Fruit fly (Drosophila melanogaster) whole organism, wandering third instar larva: ENCODE results near the gene Rab10.
A peak's percentile ranks its signal among the peaks of the same experiment; 100 is the strongest.

Experiments
- Abd-B ChIP-seq: fragments of >200 bp; optimal IDR thresholded peaks from 2 replicates; lab custom pipeline; 2017; ENCODE audit warnings: missing biosample characterization, missing genetic modification characterization
- CG32264 ChIP-seq: fragments of 200-800 bp; sonication (Bioruptor generic); optimal IDR thresholded peaks from 2 replicates; lab custom pipeline; 2016; ENCODE audit warnings: missing biosample characterization, missing genetic modification characterization
- CG9705 ChIP-seq: fragments of 200-800 bp; sonication (Bioruptor generic); optimal IDR thresholded peaks from 2 replicates; lab custom pipeline; 2018; ENCODE audit warnings: missing biosample characterization, mild to moderate bottlenecking, missing genetic modification characterization
- CrebA ChIP-seq: fragments of 200-800 bp; sonication (Bioruptor generic); optimal IDR thresholded peaks from 2 replicates; lab custom pipeline; 2016; ENCODE audit warnings: missing biosample characterization, mild to moderate bottlenecking, missing genetic modification characterization, borderline replicate concordance
- Dfd ChIP-seq: fragments of >200 bp; optimal IDR thresholded peaks from 2 replicates; lab custom pipeline; 2017; ENCODE audit warnings: missing biosample characterization, missing genetic modification characterization
- Dif ChIP-seq: fragments of 200-275, 200-300 bp; sonication (Bioruptor generic); optimal IDR thresholded peaks from 2 replicates; lab custom pipeline; 2018; ENCODE audit warnings: missing biosample characterization, missing genetic modification characterization; ENCODE audit not compliant: partially characterized antibody
- GATAd ChIP-seq: sonication (Bioruptor generic); optimal IDR thresholded peaks from 2 replicates; lab custom pipeline; 2016; ENCODE audit warnings: missing biosample characterization, missing genetic modification characterization
- HLH106 ChIP-seq: fragments of 200-800 bp; optimal IDR thresholded peaks from 3 replicates; lab custom pipeline; 2019; ENCODE audit warnings: missing biosample characterization, mild to moderate bottlenecking, missing genetic modification characterization, moderate library complexity
- Hnf4 ChIP-seq: fragments of 200-800 bp; sonication (Bioruptor generic); optimal IDR thresholded peaks from 2 replicates; lab custom pipeline; 2016; ENCODE audit warnings: missing biosample characterization, mild to moderate bottlenecking, missing genetic modification characterization
- Hr78 ChIP-seq: fragments of >200 bp; optimal IDR thresholded peaks from 2 replicates; lab custom pipeline; 2017; ENCODE audit warnings: missing biosample characterization, missing genetic modification characterization
- Hr83 ChIP-seq: fragments of 200-300 bp; sonication (Bioruptor generic); optimal IDR thresholded peaks from 2 replicates; lab custom pipeline; 2016; ENCODE audit warnings: missing biosample characterization, mild to moderate bottlenecking, missing genetic modification characterization, moderate library complexity; ENCODE audit not compliant: poor library complexity, severe bottlenecking
- Jra ChIP-seq: sonication (Bioruptor generic); optimal IDR thresholded peaks from 2 replicates; lab custom pipeline; 2016; ENCODE audit warnings: missing biosample characterization, missing genetic modification characterization
- Myc ChIP-seq: fragments of >200 bp; optimal IDR thresholded peaks from 2 replicates; lab custom pipeline; 2017
- N ChIP-seq: fragments of >200 bp; optimal IDR thresholded peaks from 2 replicates; lab custom pipeline; 2018; ENCODE audit warnings: missing biosample characterization, missing external identifiers, missing genetic modification characterization
- OdsH ChIP-seq: fragments of 200-800 bp; sonication (Bioruptor generic); optimal IDR thresholded peaks from 2 replicates; lab custom pipeline; 2016; ENCODE audit warnings: missing biosample characterization, mild to moderate bottlenecking, missing genetic modification characterization
- Rel ChIP-seq, 2 experiments: fragments of 200-800 bp; sonication (Bioruptor generic) in 1 of 2; optimal IDR thresholded peaks; 2 replicates in 1 of 2; 3 replicates in 1 of 2; lab custom pipeline; 2016 to 2019; ENCODE audit warnings: mild to moderate bottlenecking in 2 of 2, missing biosample characterization in 2 of 2, missing genetic modification characterization in 2 of 2, moderate library complexity in 1 of 2
- Sp1 ChIP-seq: fragments of 200-800 bp; sonication (Bioruptor generic); optimal IDR thresholded peaks from 3 replicates; lab custom pipeline; 2019; ENCODE audit warnings: missing biosample characterization, mild to moderate bottlenecking, missing genetic modification characterization, moderate library complexity
- Vsx2 ChIP-seq: fragments of 200-300, 225-300 bp; sonication (Bioruptor generic); optimal IDR thresholded peaks from 2 replicates; lab custom pipeline; 2018; ENCODE audit warnings: missing biosample characterization, missing genetic modification characterization; ENCODE audit not compliant: partially characterized antibody
- dmrt93B ChIP-seq: fragments of 200-800 bp; sonication (Bioruptor generic); optimal IDR thresholded peaks from 2 replicates; lab custom pipeline; 2018; ENCODE audit warnings: missing biosample characterization, mild to moderate bottlenecking, missing genetic modification characterization
- dsf ChIP-seq: sonication (Bioruptor generic); optimal IDR thresholded peaks from 2 replicates; lab custom pipeline; 2016; ENCODE audit warnings: missing biosample characterization, missing genetic modification characterization, borderline replicate concordance
- ey ChIP-seq: fragments of 200-800 bp; sonication (Bioruptor generic); optimal IDR thresholded peaks from 2 replicates; lab custom pipeline; 2016; ENCODE audit warnings: missing biosample characterization, missing genetic modification characterization
- foxo ChIP-seq, 2 experiments: fragments of 200-800 bp; sonication (Bioruptor generic); optimal IDR thresholded peaks; 2 replicates in 1 of 2; 3 replicates in 1 of 2; lab custom pipeline; 2016 to 2017; ENCODE audit warnings: missing biosample characterization in 2 of 2, missing genetic modification characterization in 2 of 2
- fru ChIP-seq: fragments of 200-800 bp; sonication (Bioruptor generic); optimal IDR thresholded peaks from 3 replicates; lab custom pipeline; 2016; ENCODE audit warnings: missing biosample characterization, mild to moderate bottlenecking, missing genetic modification characterization
- h ChIP-seq: fragments of 200-800 bp; sonication (Bioruptor generic); optimal IDR thresholded peaks from 3 replicates; lab custom pipeline; 2016; ENCODE audit warnings: missing biosample characterization, mild to moderate bottlenecking, missing genetic modification characterization
- jim ChIP-seq: fragments of 175-275, 200-325 bp; sonication (Bioruptor generic); optimal IDR thresholded peaks from 2 replicates; lab custom pipeline; 2016; ENCODE audit warnings: missing biosample characterization, mild to moderate bottlenecking, missing genetic modification characterization
- lola ChIP-seq: fragments of >200 bp; optimal IDR thresholded peaks from 2 replicates; lab custom pipeline; 2017; ENCODE audit warnings: missing biosample characterization, missing genetic modification characterization
- rgr ChIP-seq: fragments of 200-800 bp; sonication (Bioruptor generic); optimal IDR thresholded peaks from 3 replicates; lab custom pipeline; 2016; ENCODE audit warnings: missing biosample characterization, mild to moderate bottlenecking, missing genetic modification characterization
- sv ChIP-seq: fragments of 200-800 bp; sonication (Bioruptor generic); optimal IDR thresholded peaks from 3 replicates; lab custom pipeline; 2016; ENCODE audit warnings: missing biosample characterization, missing genetic modification characterization
- usp ChIP-seq: fragments of >200 bp; optimal IDR thresholded peaks from 2 replicates; lab custom pipeline; 2017; ENCODE audit warnings: missing biosample characterization, missing genetic modification characterization

The Rab10 gene

dm6 chrX:20244278-20244677, 6.9 kb upstream of the Rab10 start, which contains the start of gene Peritrophin-A:
TSS of gene Peritrophin-A (plus strand) at chrX:20244647.
- TF ChIP-seq jim (GFP tag; lab: Kevin White, UChicago) (peak; percentile 16), Sp1 (GFP tag; lab: Kevin White, UChicago) (peak; percentile 25), Myc (lab: Kevin White, UChicago) (no peak), dmrt93B (GFP tag; lab: Kevin White, UChicago) (no peak)

dm6 chrX:20245218-20245863, 5.8 kb upstream of the Rab10 start:
- no peak for TF ChIP-seq Vsx2 (GFP tag; lab: Kevin White, UChicago)
- TF ChIP-seq lola (GFP tag; lab: Kevin White, UChicago): no peak
- no peak for TF ChIP-seq dmrt93B (GFP tag; lab: Kevin White, UChicago)
- no peak for TF ChIP-seq Dif
- TF ChIP-seq Hr78 (GFP tag; lab: Kevin White, UChicago): no peak
- no peak for TF ChIP-seq usp

dm6 chrX:20247710-20248109, 3.4 kb upstream of the Rab10 start:
- TF ChIP-seq ey (GFP tag; lab: Kevin White, UChicago): peak; percentile 16
- TF ChIP-seq Hnf4 (GFP tag; lab: Kevin White, UChicago): no peak
- TF ChIP-seq rgr (GFP tag; lab: Kevin White, UChicago): peak; percentile 10
- TF ChIP-seq usp: no peak
- TF ChIP-seq fru (GFP tag; lab: Kevin White, UChicago): peak; percentile 18
- TF ChIP-seq HLH106: peak; percentile 43
- TF ChIP-seq OdsH (GFP tag; lab: Kevin White, UChicago): peak; percentile 2
- TF ChIP-seq CrebA (GFP tag; lab: Kevin White, UChicago): no peak
- no peak for TF ChIP-seq Hr83 (GFP tag; lab: Kevin White, UChicago)
- peak; percentile 20 for TF ChIP-seq h (GFP tag; lab: Kevin White, UChicago)
- TF ChIP-seq foxo (GFP tag; optimal IDR thresholded peaks at IDR 0.05; lab: Kevin White, UChicago): peak in 1 of 2 experiments; percentile 28

- TF ChIP-seq Hnf4 (GFP tag; lab: Kevin White, UChicago): no peak
- no peak for TF ChIP-seq CG32264 (GFP tag; lab: Kevin White, UChicago)
- no peak for TF ChIP-seq sv (GFP tag; lab: Kevin White, UChicago)
- no peak for TF ChIP-seq ey (GFP tag; lab: Kevin White, UChicago)
- TF ChIP-seq GATAd: no peak
- peak; percentile 35 for TF ChIP-seq N (GFP tag; lab: Kevin White, UChicago)
- no peak for TF ChIP-seq lola (GFP tag; lab: Kevin White, UChicago)
- no peak for TF ChIP-seq Vsx2 (GFP tag; lab: Kevin White, UChicago)
- TF ChIP-seq dsf (GFP tag; lab: Kevin White, UChicago): no peak
- no peak for TF ChIP-seq OdsH (GFP tag; lab: Kevin White, UChicago)
- TF ChIP-seq Jra (GFP tag; lab: Kevin White, UChicago): peak; percentile 5
- no peak for TF ChIP-seq Rel (GFP tag; optimal IDR thresholded peaks at IDR 0.05; lab: Kevin White, UChicago)
- no peak for TF ChIP-seq Rel (tag; optimal IDR thresholded peaks at IDR 0.05; lab: Kevin White, UChicago)
- TF ChIP-seq Abd-B (GFP tag; lab: Kevin White, UChicago): no peak
- no peak for TF ChIP-seq Dfd (GFP tag; lab: Kevin White, UChicago)
- TF ChIP-seq, all 38 proteins: peak for 2
These were observed 535 bp downstream of the Rab10 start for dm6 chrX:20251586-20252160.

dm6 chrX:20255977-20256376, 4.8 kb downstream of the Rab10 start:
- TF ChIP-seq Rel (GFP tag; optimal IDR thresholded peaks at IDR 0.05; lab: Kevin White, UChicago) (no peak), Rel (tag; optimal IDR thresholded peaks at IDR 0.05; lab: Kevin White, UChicago) (no peak), Myc (lab: Kevin White, UChicago) (no peak), usp (no peak), HLH106 (no peak), lola (GFP tag; lab: Kevin White, UChicago) (no peak), dmrt93B (GFP tag; lab: Kevin White, UChicago) (no peak), Hr83 (GFP tag; lab: Kevin White, UChicago) (no peak), CG9705 (no peak), h (GFP tag; lab: Kevin White, UChicago) (no peak), Dif (no peak)
